Fruit fly (Drosophila melanogaster): ENCODE measurements around the gene mth.

mth gene

DNA sequence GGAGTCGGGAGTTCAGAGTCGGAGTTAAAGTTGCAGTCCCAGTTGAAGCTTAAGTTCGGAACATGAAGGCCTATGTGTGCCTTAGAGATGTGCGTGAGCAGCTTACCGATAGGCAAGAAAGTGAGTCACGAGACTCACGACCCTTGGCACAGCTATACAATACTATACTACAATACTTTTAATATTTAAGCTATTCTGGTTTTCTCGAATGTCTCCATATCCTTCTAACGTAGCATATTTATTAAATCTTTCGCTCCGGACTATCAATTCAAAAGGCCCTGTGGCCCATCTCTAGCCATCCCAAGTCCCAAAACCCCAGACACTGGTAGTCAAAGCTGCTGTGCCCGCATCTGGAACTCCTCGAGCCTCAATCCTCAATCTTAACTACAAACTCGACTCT lies 43.4 kb upstream of the mth start (continued):
- TF ChIP-seq sens (GFP tag) (peak; percentile 57), croc (GFP tag; conservative IDR thresholded peaks at IDR 0.05) (peak; percentile 37; the same call in 2 of the 3 replicates), CG2129 (GFP tag; IDR thresholded peaks at IDR 0.05; ENCODE audit: partially characterized antibody) (peak; percentile 31; the same call in 1 of the 2 replicates), Scr (GFP tag; IDR thresholded peaks at IDR 0.05; ENCODE audit: partially characterized antibody) (peak; percentile 65), CG10979 (tag; optimal IDR thresholded peaks at IDR 0.05) (peak; percentile 30), crp (GFP tag; optimal IDR thresholded peaks at IDR 0.05) (no peak), Ets65A (GFP tag) (peak; percentile 90), hbn (GFP tag; IDR thresholded peaks at IDR 0.05; ENCODE audit: partially characterized antibody) (peak; percentile 37; the same call in 1 of the 2 replicates), nerfin-2 (GFP tag; IDR thresholded peaks at IDR 0.05; ENCODE audit: partially characterized antibody) (peak; percentile 41; the same call in 1 of the 2 replicates), CG17829 (tag; optimal IDR thresholded peaks at IDR 0.05) (peak; percentile 13), CG9727 (GFP tag; optimal IDR thresholded peaks at IDR 0.05) (peak; percentile 6), CG4404 (GFP tag; IDR thresholded peaks at IDR 0.05) (peak; percentile 33; the same call in 1 of the 2 replicates), CG32532 (GFP tag; IDR thresholded peaks at IDR 0.05) (0 out of 2 replicates have a peak, but pooled peaks have one; percentile 5), Dll (GFP tag; IDR thresholded peaks at IDR 0.05; ENCODE audit: partially characterized antibody) (peak; percentile 80), CG34376 (GFP tag; optimal IDR thresholded peaks at IDR 0.05) (no peak), schlank (tag; optimal IDR thresholded peaks at IDR 0.05) (no peak), lmd (GFP tag; IDR thresholded peaks at IDR 0.05) (peak; percentile 16; the same call in 1 of the 2 replicates), Awh (GFP tag; IDR thresholded peaks at IDR 0.05) (0 out of 2 replicates have a peak, but pooled peaks have one; percentile 14), chinmo (GFP tag; IDR thresholded peaks at IDR 0.05; ENCODE audit: partially characterized antibody) (0 out of 4 replicates have a peak, but pooled peaks have one; percentile 30), CG13123 (GFP tag; optimal IDR thresholded peaks at IDR 0.05) (no peak), CG14965 (GFP tag; optimal IDR thresholded peaks at IDR 0.05; ENCODE audit: borderline replicate concordance) (no peak), Spps (tag; optimal IDR thresholded peaks at IDR 0.05) (peak; percentile 17), B-H1 (GFP tag; IDR thresholded peaks at IDR 0.05) (no peak), CG16813 (GFP tag; IDR thresholded peaks at IDR 0.05; ENCODE audit: partially characterized antibody) (peak; percentile 64), CG14860 (GFP tag; IDR thresholded peaks at IDR 0.05; ENCODE audit: partially characterized antibody) (peak; percentile 45; the same call in 1 of the 3 replicates), CG7987 (GFP tag; optimal IDR thresholded peaks at IDR 0.05) (no peak)

DNA sequence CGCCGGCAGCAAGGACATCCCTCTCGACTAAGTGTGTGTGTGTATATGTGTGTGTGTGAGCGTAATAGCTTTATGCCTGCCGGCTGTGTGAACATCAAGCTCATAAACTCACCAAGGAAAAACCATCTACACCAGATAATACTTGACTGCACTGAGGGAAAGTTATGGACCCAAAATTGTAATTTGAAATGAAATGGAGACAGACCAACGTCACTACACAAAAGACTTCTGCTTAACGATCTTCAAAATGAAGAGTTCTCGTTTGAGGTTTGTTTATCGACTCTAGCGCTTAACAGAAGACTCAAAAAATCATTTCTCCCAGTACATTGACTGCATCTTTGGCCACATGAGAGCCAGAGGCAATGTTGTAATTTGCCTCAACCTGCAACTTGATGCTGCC lies 41.3 kb upstream of the mth start:
- TF ChIP-seq CG33557 (GFP tag; optimal IDR thresholded peaks at IDR 0.05): no peak
- TF ChIP-seq Ets65A (GFP tag): peak; percentile 75
- TF ChIP-seq HLHmδ (GFP tag; optimal IDR thresholded peaks at IDR 0.05): no peak
- peak in 1 of 2 experiments; percentile 1 for TF ChIP-seq bsh (GFP tag; optimal IDR thresholded peaks at IDR 0.05)

DNA sequence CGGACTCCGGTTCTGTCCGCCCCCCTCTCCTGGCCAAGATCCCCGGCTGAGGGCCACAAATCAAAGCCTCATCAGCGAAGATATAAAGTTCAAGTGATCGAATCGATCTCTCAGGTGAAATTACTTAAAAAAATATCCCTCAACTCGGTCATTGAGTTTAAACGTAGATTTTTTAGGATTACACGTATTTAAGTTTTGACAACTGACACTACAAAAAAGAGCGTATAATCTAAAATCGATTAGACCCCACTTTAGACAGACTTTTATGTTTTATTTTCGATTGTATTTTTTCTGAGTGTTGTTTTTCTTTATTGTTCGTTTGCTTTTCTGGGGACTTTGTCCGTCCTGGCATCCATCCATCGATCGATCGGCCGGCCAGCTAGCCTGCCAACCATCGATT lies 38.3 kb upstream of the mth start:
- TF ChIP-seq stwl (tag; optimal IDR thresholded peaks at IDR 0.05) (no peak), nom (GFP tag; optimal IDR thresholded peaks at IDR 0.05) (peak; percentile 28)

DNA sequence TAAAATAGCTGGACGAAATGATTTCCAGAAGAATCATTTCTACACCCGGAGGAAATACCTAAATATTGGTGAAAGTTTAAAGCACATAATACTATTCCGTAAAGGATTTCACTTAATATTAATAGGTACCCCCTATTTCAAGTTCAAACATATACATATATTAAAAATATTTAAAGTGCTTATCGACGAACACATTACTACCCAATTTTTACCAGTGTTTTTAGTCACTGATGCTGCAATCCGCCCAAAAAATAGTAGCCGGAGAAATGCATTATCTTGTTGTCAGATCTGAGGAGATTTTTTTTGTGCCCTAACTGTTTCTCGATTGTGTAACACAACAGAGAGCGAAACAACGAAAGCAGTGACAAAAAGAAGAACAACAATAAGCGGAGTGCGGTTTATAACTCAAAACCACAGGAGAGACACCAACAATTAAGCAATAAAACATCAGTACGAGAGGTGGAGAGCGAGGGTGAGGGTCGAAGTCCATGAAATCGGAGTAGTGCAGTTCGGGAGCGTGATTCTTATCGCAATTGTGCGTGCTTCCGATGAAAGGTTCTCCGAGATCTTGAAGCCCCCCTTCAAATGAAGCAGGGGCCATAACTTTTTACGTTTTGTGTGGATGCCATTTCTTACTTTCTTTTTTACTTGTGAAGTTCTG lies 34.3 kb upstream of the mth start:
- peak; percentile 67 for TF ChIP-seq grn (GFP tag; optimal IDR thresholded peaks at IDR 0.05)
- TF ChIP-seq az2 (GFP tag; optimal IDR thresholded peaks at IDR 0.05): peak; percentile 19
- TF ChIP-seq CG4404 (GFP tag; IDR thresholded peaks at IDR 0.05): peak; percentile 51
- peak in 1 of 3 experiments; percentile 15 for TF ChIP-seq Stat92E (GFP tag; optimal IDR thresholded peaks at IDR 0.05)
- TF ChIP-seq CG18262 (tag; optimal IDR thresholded peaks at IDR 0.05): peak; percentile 70
- TF ChIP-seq trh (GFP tag; optimal IDR thresholded peaks at IDR 0.05): no peak
- no peak for TF ChIP-seq Doc2 (GFP tag; IDR thresholded peaks at IDR 0.05)
- peak; percentile 14 for TF ChIP-seq D19A (tag; optimal IDR thresholded peaks at IDR 0.05)
- TF ChIP-seq sens (GFP tag): peak; percentile 86
- no peak for TF ChIP-seq prd (optimal IDR thresholded peaks at IDR 0.05)
- peak; percentile 62; the same call in 1 of the 3 replicates for TF ChIP-seq prd (GFP tag; IDR thresholded peaks at IDR 0.05)
- no peak for TF ChIP-seq Dref (GFP tag; IDR thresholded peaks at IDR 0.05)
- no peak for TF ChIP-seq HLH4C (GFP tag; IDR thresholded peaks at IDR 0.05; ENCODE audit: partially characterized antibody)
- peak; percentile 63 for TF ChIP-seq CG14710 (tag; optimal IDR thresholded peaks at IDR 0.05)
- TF ChIP-seq Pdp1 (GFP tag; optimal IDR thresholded peaks at IDR 0.05): peak in 1 of 2 experiments; percentile 74
